Worm (Caenorhabditis elegans) whole organism, L1 larva: Measurements from ENCODE around the gene cdkl-1.

Experiments used
- C04F5.9 ChIP-seq: sonication (generic microtip); optimal IDR thresholded peaks from 2 replicates; lab custom pipeline; 2016; ENCODE audit warnings: missing genetic modification characterization, missing compliant biosample characterization
- C34B4.2 ChIP-seq: sonication (generic microtip); optimal IDR thresholded peaks from 2 replicates; lab custom pipeline; 2017; ENCODE audit warnings: mild to moderate bottlenecking, missing genetic modification characterization, missing compliant biosample characterization
- Y116A8C.19 ChIP-seq: sonication (generic microtip); optimal IDR thresholded peaks from 2 replicates; lab custom pipeline; 2016; ENCODE audit warnings: missing compliant biosample characterization, missing genetic modification characterization, borderline replicate concordance
- aha-1 ChIP-seq: fragments of 150-350 bp; optimal IDR thresholded peaks from 2 replicates; lab custom pipeline; 2014; ENCODE audit warnings: missing biosample characterization, missing genetic modification characterization
- alr-1 ChIP-seq: fragments of 200-800 bp; sonication (Bioruptor generic); optimal IDR thresholded peaks from 2 replicates; lab custom pipeline; 2018; ENCODE audit warnings: borderline replicate concordance, mild to moderate bottlenecking, missing genetic modification characterization, missing compliant biosample characterization
- ama-1 ChIP-seq: fragments of 150-350 bp; optimal IDR thresholded peaks from 2 replicates; lab custom pipeline; 2014
- blmp-1 ChIP-seq: fragments of 150-350 bp; optimal IDR thresholded peaks from 2 replicates; lab custom pipeline; 2014; ENCODE audit warnings: missing biosample characterization, missing genetic modification characterization
- ceh-8 ChIP-seq: fragments of 200-800 bp; sonication (Bioruptor generic); optimal IDR thresholded peaks from 2 replicates; lab custom pipeline; 2018; ENCODE audit warnings: mild to moderate bottlenecking, missing genetic modification characterization, moderate library complexity, missing compliant biosample characterization
- ceh-88 ChIP-seq: fragments of 200-800 bp; sonication (Bioruptor generic); IDR thresholded peaks from 2 replicates; pipeline ENCODE4 v1.3.6; 2022; ENCODE audit warnings: missing genetic modification characterization, missing compliant biosample characterization
- ceh-90 ChIP-seq: sonication (generic microtip); optimal IDR thresholded peaks from 2 replicates; lab custom pipeline; 2016; ENCODE audit warnings: missing genetic modification characterization, missing compliant biosample characterization
- ces-1 ChIP-seq: fragments of 150-350 bp; optimal IDR thresholded peaks from 2 replicates; lab custom pipeline; 2014; ENCODE audit warnings: missing biosample characterization, missing genetic modification reagents, missing genetic modification characterization
- dsc-1 ChIP-seq: sonication (generic microtip); optimal IDR thresholded peaks from 2 replicates; lab custom pipeline; 2016; ENCODE audit warnings: mild to moderate bottlenecking, missing genetic modification characterization, missing compliant biosample characterization
- efl-3 ChIP-seq: fragments of 200-800 bp; sonication (Bioruptor generic); optimal IDR thresholded peaks from 2 replicates; lab custom pipeline; 2018; ENCODE audit warnings: mild to moderate bottlenecking, missing genetic modification characterization, missing compliant biosample characterization
- egl-27 ChIP-seq, 2 experiments: fragments of 150-350 bp in 1 of 2; sonication (generic microtip); optimal IDR thresholded peaks; 3 replicates each; lab custom pipeline; 2017 to 2018; ENCODE audit warnings: missing biosample characterization in 2 of 2, missing genetic modification characterization in 2 of 2, missing genetic modification reagents in 2 of 2
- elt-2 ChIP-seq: sonication (generic microtip); optimal IDR thresholded peaks from 2 replicates; lab custom pipeline; 2016; ENCODE audit warnings: missing genetic modification characterization, mild to moderate bottlenecking, inconsistent platforms, missing compliant biosample characterization, missing genetic modification reagents
- fkh-8 ChIP-seq: sonication (generic microtip); optimal IDR thresholded peaks from 2 replicates; lab custom pipeline; 2016; ENCODE audit warnings: mild to moderate bottlenecking, missing genetic modification characterization, missing compliant biosample characterization
- fos-1 ChIP-seq: fragments of 150-350 bp; optimal IDR thresholded peaks from 2 replicates; lab custom pipeline; 2014; ENCODE audit warnings: missing biosample characterization, missing genetic modification characterization
- lin-14 ChIP-seq: fragments of 200-800 bp; sonication (Bioruptor generic); optimal IDR thresholded peaks from 2 replicates; lab custom pipeline; 2018; ENCODE audit warnings: mild to moderate bottlenecking, missing genetic modification characterization, moderate library complexity, missing compliant biosample characterization
- lir-3 ChIP-seq: sonication (generic microtip); optimal IDR thresholded peaks from 2 replicates; lab custom pipeline; 2016; ENCODE audit warnings: mild to moderate bottlenecking, missing genetic modification characterization, moderate library complexity, missing compliant biosample characterization; ENCODE audit not compliant: poor library complexity
- mdl-1 ChIP-seq, 2 experiments: fragments of 150-350 bp; optimal IDR thresholded peaks; 2 replicates each; lab custom pipeline; 2014 to 2017; ENCODE audit warnings: missing biosample characterization in 2 of 2, missing genetic modification characterization in 2 of 2, inconsistent platforms in 1 of 2
- mef-2 ChIP-seq: fragments of 150-350 bp; optimal IDR thresholded peaks from 2 replicates; lab custom pipeline; 2014; ENCODE audit warnings: missing biosample characterization, missing genetic modification characterization
- nhr-12 ChIP-seq: sonication (generic microtip); optimal IDR thresholded peaks from 2 replicates; lab custom pipeline; 2017; ENCODE audit warnings: missing biosample characterization, missing genetic modification characterization
- nhr-237 ChIP-seq: fragments of 150-350 bp; optimal IDR thresholded peaks from 2 replicates; lab custom pipeline; 2014; ENCODE audit warnings: missing biosample characterization, missing genetic modification characterization
- nhr-28 ChIP-seq: fragments of 150-350 bp; optimal IDR thresholded peaks from 2 replicates; lab custom pipeline; 2014; ENCODE audit warnings: missing biosample characterization, missing genetic modification characterization
- nhr-85 ChIP-seq: sonication (generic microtip); peaks from one replicate; lab custom pipeline; 2016; ENCODE audit warnings: missing genetic modification characterization, inconsistent platforms, missing compliant biosample characterization
- nhr-90 ChIP-seq: sonication (generic microtip); optimal IDR thresholded peaks from 2 replicates; lab custom pipeline; 2016; ENCODE audit warnings: mild to moderate bottlenecking, missing genetic modification characterization, missing compliant biosample characterization; ENCODE audit not compliant: poor library complexity
- pag-3 ChIP-seq: sonication (generic microtip); optimal IDR thresholded peaks from 2 replicates; lab custom pipeline; 2017; ENCODE audit warnings: missing genetic modification characterization, mild to moderate bottlenecking, missing compliant biosample characterization, antibody characterized with exemption, borderline replicate concordance; ENCODE audit not compliant: insufficient read depth
- pax-3 ChIP-seq: fragments of 200-800 bp; sonication (Bioruptor generic); optimal IDR thresholded peaks from 2 replicates; lab custom pipeline; 2018; ENCODE audit warnings: mild to moderate bottlenecking, missing genetic modification characterization, moderate library complexity, missing compliant biosample characterization
- rnt-1 ChIP-seq: sonication (generic microtip); optimal IDR thresholded peaks from 2 replicates; lab custom pipeline; 2016; ENCODE audit warnings: mild to moderate bottlenecking, missing genetic modification characterization, moderate library complexity, missing compliant biosample characterization
- sup-37 ChIP-seq: fragments of 200-800 bp; sonication (Bioruptor generic); optimal IDR thresholded peaks from 2 replicates; lab custom pipeline; 2018; ENCODE audit warnings: mild to moderate bottlenecking, missing genetic modification characterization, missing compliant biosample characterization
- swsn-7 ChIP-seq: sonication (generic microtip); optimal IDR thresholded peaks from 2 replicates; lab custom pipeline; 2016; ENCODE audit warnings: missing genetic modification characterization, missing compliant biosample characterization
- tlp-1 ChIP-seq: fragments of 150-350 bp; optimal IDR thresholded peaks from 2 replicates; lab custom pipeline; 2014; ENCODE audit warnings: missing biosample characterization, missing genetic modification characterization
- unc-62 ChIP-seq: fragments of 150-350 bp; optimal IDR thresholded peaks from 2 replicates; lab custom pipeline; 2014; ENCODE audit warnings: missing biosample characterization, missing genetic modification reagents, missing genetic modification characterization
- unc-98 ChIP-seq: fragments of 200-800 bp; sonication (Bioruptor generic); IDR thresholded peaks from 2 replicates; pipeline ENCODE4 v1.3.6; 2022; ENCODE audit warnings: missing genetic modification characterization, missing compliant biosample characterization
- ztf-11 ChIP-seq, 2 experiments: sonication (generic microtip); optimal IDR thresholded peaks; 2 replicates each; lab custom pipeline; 2016 to 2017; ENCODE audit warnings: missing genetic modification characterization in 2 of 2, missing biosample characterization in 1 of 2, missing compliant biosample characterization in 1 of 2

The cdkl-1 gene

ce11 chrV:11149405-11149804, 50.7 kb downstream of the cdkl-1 start, which contains the start of gene T19C4.1:
TSS of gene T19C4.1 (plus strand) at chrV:11149705.
- TF ChIP-seq ceh-88 (GFP tag; lab: Robert Waterston, UW) (no peak), alr-1 (tag; lab: Kevin White, UChicago) (no peak), blmp-1 (tag; lab: Kevin White, UChicago) (no peak), mef-2 (tag; lab: Kevin White, UChicago) (no peak), pag-3 (tag; lab: Kevin White, UChicago) (no peak), egl-27 (tag; optimal IDR thresholded peaks at IDR 0.05; lab: Kevin White, UChicago) (no peak), ceh-90 (no peak), aha-1 (tag; lab: Kevin White, UChicago) (no peak), nhr-237 (tag; lab: Kevin White, UChicago) (no peak), fkh-8 (tag; lab: Kevin White, UChicago) (no peak)

- TF ChIP-seq sup-37 (GFP tag; lab: Kevin White, UChicago) (no peak), Y116A8C.19 (no peak), pax-3 (no peak), nhr-90 (tag; lab: Kevin White, UChicago) (no peak), unc-62 (GFP tag; lab: Kevin White, UChicago) (no peak), unc-98 (no peak), nhr-85 (no peak), swsn-7 (tag; lab: Kevin White, UChicago) (no peak), ztf-11 (tag; optimal IDR thresholded peaks at IDR 0.05; lab: Kevin White, UChicago) (no peak), blmp-1 (tag; lab: Kevin White, UChicago) (no peak), rnt-1 (tag; lab: Kevin White, UChicago) (no peak), ces-1 (GFP tag; lab: Kevin White, UChicago) (no peak), ama-1 (lab: Kevin White, UChicago) (no peak), alr-1 (tag; lab: Kevin White, UChicago) (no peak)
Observed at ce11 chrV:11152333-11152732, 53.6 kb downstream of the cdkl-1 start, which contains the start of gene srg-39. TSS of gene srg-39 (minus strand) at chrV:11152433.

- TF ChIP-seq swsn-7 (tag; lab: Kevin White, UChicago) (no peak), elt-2 (tag; lab: Kevin White, UChicago) (no peak), nhr-12 (tag; lab: Kevin White, UChicago) (no peak), C34B4.2 (no peak), tlp-1 (tag; lab: Kevin White, UChicago) (no peak), C04F5.9 (tag; lab: Kevin White, UChicago) (no peak), lir-3 (tag; lab: Kevin White, UChicago) (no peak), lin-14 (GFP tag; lab: Kevin White, UChicago) (no peak)
Observed at ce11 chrV:11155553-11155952, 56.9 kb downstream of the cdkl-1 start, which contains the start of gene srg-38. TSS of gene srg-38 (minus strand) at chrV:11155653.

- TF ChIP-seq fos-1 (tag; lab: Kevin White, UChicago) (no peak), rnt-1 (tag; lab: Kevin White, UChicago) (no peak), efl-3 (GFP tag; lab: Kevin White, UChicago) (no peak), ceh-8 (GFP tag; lab: Kevin White, UChicago) (peak; percentile 93), nhr-28 (tag; lab: Kevin White, UChicago) (no peak), mdl-1 (tag; optimal IDR thresholded peaks at IDR 0.05; lab: Kevin White, UChicago) (no peak), dsc-1 (no peak)
Observed at ce11 chrV:11156589-11156988, 57.9 kb downstream of the cdkl-1 start.
